Worm (Caenorhabditis elegans) whole organism, L2 larva: ENCODE data around the gene ptp-5.2.
"Not testable (repeated sequence)": the region's sequence is repeated elsewhere in the genome, so short reads cannot be mapped to it uniquely, and the experiment has no call there.

Source experiments
- C34F6.9 ChIP-seq: fragments of 150-350 bp; optimal IDR thresholded peaks from 2 replicates; lab custom pipeline; 2014; ENCODE audit warnings: missing biosample characterization, missing genetic modification characterization
- F13H6.1 ChIP-seq: sonication (generic microtip); optimal IDR thresholded peaks from 2 replicates; lab custom pipeline; 2016; ENCODE audit warnings: missing genetic modification characterization, missing compliant biosample characterization
- R02D3.7 ChIP-seq: fragments of 150-350 bp; optimal IDR thresholded peaks from 2 replicates; lab custom pipeline; 2014; ENCODE audit warnings: missing biosample characterization, missing genetic modification characterization
- ZK546.5 ChIP-seq: sonication (generic microtip); optimal IDR thresholded peaks from 2 replicates; lab custom pipeline; 2017; ENCODE audit warnings: missing biosample characterization, missing genetic modification characterization
- alr-1 ChIP-seq: fragments of 150-350 bp; optimal IDR thresholded peaks from 2 replicates; lab custom pipeline; 2014; ENCODE audit warnings: missing biosample characterization, missing genetic modification characterization
- ama-1 ChIP-seq: fragments of 150-350 bp; optimal IDR thresholded peaks from 2 replicates; lab custom pipeline; 2018; ENCODE audit warnings: inconsistent platforms
- blmp-1 ChIP-seq: sonication (generic microtip); optimal IDR thresholded peaks from 2 replicates; lab custom pipeline; 2017; ENCODE audit warnings: missing genetic modification characterization, mild to moderate bottlenecking, missing compliant biosample characterization, antibody characterized with exemption, moderate library complexity; ENCODE audit not compliant: insufficient read depth
- ceh-82 ChIP-seq: fragments of 150-350 bp; optimal IDR thresholded peaks from 2 replicates; lab custom pipeline; 2014; ENCODE audit warnings: missing biosample characterization, missing genetic modification characterization
- crh-2 ChIP-seq: sonication (generic microtip); optimal IDR thresholded peaks from 2 replicates; lab custom pipeline; 2017; ENCODE audit warnings: missing biosample characterization, missing genetic modification characterization
- dmd-4 ChIP-seq: sonication (generic microtip); optimal IDR thresholded peaks from 2 replicates; lab custom pipeline; 2017; ENCODE audit warnings: missing biosample characterization, missing genetic modification characterization
- egl-27 ChIP-seq: sonication (generic microtip); optimal IDR thresholded peaks from 3 replicates; lab custom pipeline; 2017; ENCODE audit warnings: missing biosample characterization, missing genetic modification reagents, missing genetic modification characterization
- elt-1 ChIP-seq: fragments of 150-350 bp; optimal IDR thresholded peaks from 2 replicates; lab custom pipeline; 2014; ENCODE audit warnings: missing biosample characterization, missing genetic modification characterization
- elt-3 ChIP-seq: sonication (generic microtip); optimal IDR thresholded peaks from 2 replicates; lab custom pipeline; 2017; ENCODE audit warnings: missing biosample characterization, missing genetic modification characterization
- fos-1 ChIP-seq: fragments of 150-350 bp; optimal IDR thresholded peaks from 2 replicates; lab custom pipeline; 2014; ENCODE audit warnings: missing biosample characterization, missing genetic modification characterization
- gmeb-1 ChIP-seq: fragments of 150-350 bp; optimal IDR thresholded peaks from 2 replicates; lab custom pipeline; 2014; ENCODE audit warnings: missing biosample characterization, missing genetic modification characterization
- lin-11 ChIP-seq: fragments of 150-350 bp; sonication (generic microtip); optimal IDR thresholded peaks from 2 replicates; lab custom pipeline; 2014; ENCODE audit warnings: missing biosample characterization, missing genetic modification characterization, inconsistent platforms, mixed read lengths
- lin-13 ChIP-seq: fragments of 150-350 bp; optimal IDR thresholded peaks from 2 replicates; lab custom pipeline; 2014; ENCODE audit warnings: missing biosample characterization, missing genetic modification reagents, missing genetic modification characterization
- lin-39 ChIP-seq: fragments of 150-350 bp; optimal IDR thresholded peaks from 2 replicates; lab custom pipeline; 2014; ENCODE audit warnings: missing biosample characterization, missing genetic modification reagents, missing genetic modification characterization
- lsy-2 ChIP-seq, 2 experiments: fragments of 150-350 bp in 1 of 2; sonication (generic microtip) in 1 of 2; optimal IDR thresholded peaks; 2 replicates each; lab custom pipeline; 2014 to 2017; ENCODE audit warnings: missing biosample characterization in 2 of 2, missing genetic modification characterization in 2 of 2
- mab-5 ChIP-seq: fragments of 150-350 bp; optimal IDR thresholded peaks from 2 replicates; lab custom pipeline; 2014; ENCODE audit warnings: missing biosample characterization, missing genetic modification characterization
- mbf-1 ChIP-seq: sonication (generic microtip); optimal IDR thresholded peaks from 2 replicates; lab custom pipeline; 2017; ENCODE audit warnings: missing biosample characterization, missing genetic modification characterization
- mdl-1 ChIP-seq, 2 experiments: fragments of 150-350 bp in 1 of 2; sonication (generic microtip) in 1 of 2; optimal IDR thresholded peaks; 2 replicates each; lab custom pipeline; 2017; ENCODE audit warnings: missing biosample characterization in 2 of 2, missing genetic modification characterization in 2 of 2
- nhr-10 ChIP-seq: sonication (generic microtip); optimal IDR thresholded peaks from 2 replicates; lab custom pipeline; 2017; ENCODE audit warnings: missing biosample characterization, missing genetic modification characterization
- nhr-129 ChIP-seq: fragments of 150-350 bp; optimal IDR thresholded peaks from 2 replicates; lab custom pipeline; 2014; ENCODE audit warnings: missing biosample characterization, missing genetic modification characterization
- nhr-21 ChIP-seq: fragments of 150-350 bp; optimal IDR thresholded peaks from 2 replicates; lab custom pipeline; 2014; ENCODE audit warnings: missing biosample characterization, missing genetic modification characterization
- nhr-23 ChIP-seq: fragments of 150-350 bp; optimal IDR thresholded peaks from 2 replicates; lab custom pipeline; 2014; ENCODE audit warnings: missing biosample characterization, missing genetic modification reagents, missing genetic modification characterization
- nhr-237 ChIP-seq: fragments of 150-350 bp; optimal IDR thresholded peaks from 2 replicates; lab custom pipeline; 2014; ENCODE audit warnings: missing biosample characterization, missing genetic modification characterization
- nhr-25 ChIP-seq: fragments of 150-350 bp; sonication (generic microtip); optimal IDR thresholded peaks from 3 replicates; lab custom pipeline; 2014; ENCODE audit warnings: missing biosample characterization, missing genetic modification characterization
- nhr-6 ChIP-seq: fragments of 150-350 bp; optimal IDR thresholded peaks from 2 replicates; lab custom pipeline; 2014; ENCODE audit warnings: missing biosample characterization, missing genetic modification characterization
- nhr-77 ChIP-seq: fragments of 150-350 bp; optimal IDR thresholded peaks from 2 replicates; lab custom pipeline; 2014; ENCODE audit warnings: missing biosample characterization, missing genetic modification characterization
- peb-1 ChIP-seq: fragments of 150-350 bp; optimal IDR thresholded peaks from 2 replicates; lab custom pipeline; 2014; ENCODE audit warnings: missing biosample characterization, missing genetic modification characterization
- sma-3 ChIP-seq: sonication (generic microtip); optimal IDR thresholded peaks from 2 replicates; lab custom pipeline; 2016; ENCODE audit warnings: missing genetic modification reagents, missing genetic modification characterization, missing compliant biosample characterization
- sma-9 ChIP-seq, 2 experiments: fragments of 150-350 bp in 1 of 2; sonication (generic microtip) in 1 of 2; optimal IDR thresholded peaks; 2 replicates each; lab custom pipeline; 2014 to 2016; ENCODE audit warnings: missing genetic modification characterization in 2 of 2, mild to moderate bottlenecking in 1 of 2, missing biosample characterization in 1 of 2, missing compliant biosample characterization in 1 of 2, missing genetic modification reagents in 1 of 2, moderate library complexity in 1 of 2
- snpc-4 ChIP-seq: fragments of 150-350 bp; optimal IDR thresholded peaks from 2 replicates; lab custom pipeline; 2014; ENCODE audit warnings: missing biosample characterization, missing genetic modification characterization
- unc-55 ChIP-seq: fragments of 150-350 bp; sonication (generic microtip); optimal IDR thresholded peaks from 3 replicates; lab custom pipeline; 2014; ENCODE audit warnings: missing biosample characterization, missing genetic modification reagents, missing genetic modification characterization
- ztf-11 ChIP-seq: sonication (generic microtip); optimal IDR thresholded peaks from 2 replicates; lab custom pipeline; 2017; ENCODE audit warnings: missing biosample characterization, missing genetic modification characterization
- ztf-4 ChIP-seq: fragments of 150-350 bp; optimal IDR thresholded peaks from 2 replicates; lab custom pipeline; 2014; ENCODE audit warnings: missing biosample characterization, missing genetic modification characterization

Gene ptp-5.2

ce11 chrIV:14763938-14764718 is 3.4 kb upstream of the ptp-5.2 start:
- TF ChIP-seq ztf-4 (tag; lab: Kevin White, UChicago): peak; percentile 39
- TF ChIP-seq unc-55 (GFP tag; lab: Kevin White, UChicago): no peak
- TF ChIP-seq ama-1 (lab: Kevin White, UChicago): peak; percentile 81
- peak in 1 of 2 experiments; percentile 28 for TF ChIP-seq lsy-2 (tag; optimal IDR thresholded peaks at IDR 0.05; lab: Kevin White, UChicago)

DNA sequence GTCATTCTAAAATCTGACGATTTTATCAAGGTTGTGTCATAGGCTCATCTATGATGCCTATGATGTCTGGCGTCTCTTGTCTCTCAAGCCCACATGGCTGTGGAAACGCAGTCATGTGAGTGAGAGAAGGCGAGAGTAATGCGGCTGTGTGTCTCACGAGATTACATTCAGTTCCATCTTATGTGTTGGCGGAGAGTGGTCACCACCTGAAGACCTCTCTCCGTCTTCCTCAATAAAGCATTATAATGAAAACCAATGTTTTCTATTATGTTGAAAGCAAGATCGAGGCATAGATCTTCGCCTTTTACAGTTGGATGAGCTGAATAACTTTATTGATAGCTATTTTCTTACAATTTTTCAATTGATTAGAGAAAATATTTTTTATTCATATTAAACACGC is 2.6 kb upstream of the ptp-5.2 start:
- TF ChIP-seq sma-3 (GFP tag; lab: Kevin White, UChicago) (peak; percentile 27), mab-5 (tag; lab: Kevin White, UChicago) (peak; percentile 20), mdl-1 (tag; optimal IDR thresholded peaks at IDR 0.05; lab: Kevin White, UChicago) (peak; percentile 43 to 65), lin-13 (GFP tag; lab: Kevin White, UChicago) (peak; percentile 13), F13H6.1 (tag; lab: Kevin White, UChicago) (peak; percentile 55), nhr-6 (tag; lab: Kevin White, UChicago) (peak; percentile 21), blmp-1 (tag; lab: Kevin White, UChicago) (peak; percentile 15), crh-2 (tag; lab: Kevin White, UChicago) (peak; percentile 54), fos-1 (tag; lab: Kevin White, UChicago) (peak; percentile 53), sma-9 (GFP tag; optimal IDR thresholded peaks at IDR 0.05; lab: Kevin White, UChicago) (peak; percentile 34), ama-1 (lab: Kevin White, UChicago) (peak; percentile 65), C34F6.9 (tag; lab: Kevin White, UChicago) (peak; percentile 82), lsy-2 (tag; optimal IDR thresholded peaks at IDR 0.05; lab: Kevin White, UChicago) (peak in 1 of 2 experiments; percentile 50), nhr-129 (tag; lab: Kevin White, UChicago) (peak; percentile 86), unc-55 (GFP tag; lab: Kevin White, UChicago) (peak; percentile 61), nhr-21 (tag; lab: Kevin White, UChicago) (peak; percentile 57)
- TF ChIP-seq sma-9 (tag; optimal IDR thresholded peaks at IDR 0.05; lab: Kevin White, UChicago): not testable (repeated sequence)

DNA sequence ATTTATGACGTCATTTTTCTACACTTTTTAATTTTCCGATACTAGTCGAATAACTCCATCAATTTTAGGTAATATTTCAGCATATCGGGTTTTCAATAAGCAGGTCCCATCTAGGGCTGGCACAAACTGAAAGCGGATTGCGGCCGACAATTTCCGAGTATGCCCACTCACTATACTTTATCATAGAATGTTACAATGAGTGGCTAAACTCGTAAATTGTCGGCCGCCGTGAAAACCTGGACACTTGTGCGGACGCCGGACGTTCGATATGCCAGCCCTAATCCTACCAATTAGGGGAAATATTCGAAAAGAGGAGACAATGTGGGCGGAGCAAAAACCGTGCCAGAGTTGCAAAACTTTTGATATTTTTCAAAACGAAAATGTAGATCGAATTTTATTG is 1.1 kb downstream of the ptp-5.2 start:
- no peak for TF ChIP-seq lin-11 (tag; lab: Kevin White, UChicago)
- no peak for TF ChIP-seq lin-13 (GFP tag; lab: Kevin White, UChicago)
- no peak for TF ChIP-seq ztf-4 (tag; lab: Kevin White, UChicago)
- no peak for TF ChIP-seq nhr-25
- TF ChIP-seq nhr-77 (tag; lab: Kevin White, UChicago): no peak
- no peak for TF ChIP-seq elt-3 (tag; lab: Kevin White, UChicago)
- no peak for TF ChIP-seq unc-55 (GFP tag; lab: Kevin White, UChicago)
- TF ChIP-seq lin-39 (tag; lab: Kevin White, UChicago): no peak
- TF ChIP-seq ceh-82 (tag; lab: Kevin White, UChicago): no peak
- TF ChIP-seq ZK546.5 (tag; lab: Kevin White, UChicago): no peak
- no peak for TF ChIP-seq mbf-1 (tag; lab: Kevin White, UChicago)
- no peak for TF ChIP-seq sma-9 (GFP tag; optimal IDR thresholded peaks at IDR 0.05; lab: Kevin White, UChicago)
- no peak for TF ChIP-seq sma-9 (tag; optimal IDR thresholded peaks at IDR 0.05; lab: Kevin White, UChicago)
- no peak for TF ChIP-seq fos-1 (tag; lab: Kevin White, UChicago)
- no peak for TF ChIP-seq nhr-237 (tag; lab: Kevin White, UChicago)
- TF ChIP-seq elt-1 (tag; lab: Kevin White, UChicago): no peak
- no peak for TF ChIP-seq mdl-1 (tag; optimal IDR thresholded peaks at IDR 0.05; lab: Kevin White, UChicago)
- TF ChIP-seq egl-27 (tag; lab: Kevin White, UChicago): no peak
- no peak for TF ChIP-seq peb-1 (tag; lab: Kevin White, UChicago)
- no peak for TF ChIP-seq nhr-23

ce11 chrIV:14757786-14758185 is 3.0 kb downstream of the ptp-5.2 start:
- TF ChIP-seq nhr-77 (tag; lab: Kevin White, UChicago) (no peak), R02D3.7 (tag; lab: Kevin White, UChicago) (no peak), mdl-1 (tag; optimal IDR thresholded peaks at IDR 0.05; lab: Kevin White, UChicago) (no peak), alr-1 (tag; lab: Kevin White, UChicago) (no peak), ceh-82 (tag; lab: Kevin White, UChicago) (no peak), lin-39 (tag; lab: Kevin White, UChicago) (no peak), nhr-10 (tag; lab: Kevin White, UChicago) (no peak), egl-27 (tag; lab: Kevin White, UChicago) (no peak), lin-11 (tag; lab: Kevin White, UChicago) (no peak), snpc-4 (tag; lab: Kevin White, UChicago) (no peak), ztf-11 (no peak), elt-3 (tag; lab: Kevin White, UChicago) (no peak), gmeb-1 (no peak), dmd-4 (tag; lab: Kevin White, UChicago) (no peak)
